Worm (Caenorhabditis elegans) whole organism, late embryonic: ENCODE measurements around the gene F54E4.2.
A peak's percentile ranks its signal among the peaks of the same experiment; 100 is the strongest.

Source experiments
- K02D7.2 ChIP-seq: sonication (generic microtip); optimal IDR thresholded peaks from 2 replicates; lab custom pipeline; 2017; ENCODE audit warnings: mild to moderate bottlenecking, missing genetic modification characterization, missing compliant biosample characterization
- K09A11.1 ChIP-seq: sonication (generic microtip); optimal IDR thresholded peaks from 2 replicates; lab custom pipeline; 2017; ENCODE audit warnings: antibody characterized with exemption, mild to moderate bottlenecking, missing genetic modification characterization, missing compliant biosample characterization; ENCODE audit not compliant: insufficient read depth
- T23F11.4 ChIP-seq: fragments of 200-800 bp; sonication (Bioruptor generic); optimal IDR thresholded peaks from 2 replicates; lab custom pipeline; 2018; ENCODE audit warnings: mild to moderate bottlenecking, missing genetic modification characterization, missing compliant biosample characterization
- Y22D7AL.16 ChIP-seq: sonication (generic microtip); optimal IDR thresholded peaks from 2 replicates; lab custom pipeline; 2016; ENCODE audit warnings: missing genetic modification characterization, missing compliant biosample characterization
- ahr-1 ChIP-seq: sonication (generic microtip); optimal IDR thresholded peaks from 2 replicates; lab custom pipeline; 2016; ENCODE audit warnings: missing genetic modification characterization, missing compliant biosample characterization
- ceh-18 ChIP-seq: sonication (generic microtip); optimal IDR thresholded peaks from 2 replicates; lab custom pipeline; 2016; ENCODE audit warnings: missing genetic modification characterization, missing compliant biosample characterization
- ceh-2 ChIP-seq: sonication (generic microtip); optimal IDR thresholded peaks from 2 replicates; lab custom pipeline; 2016; ENCODE audit warnings: missing genotype, missing genetic modification characterization, missing compliant biosample characterization
- ceh-22 ChIP-seq: sonication (generic microtip); optimal IDR thresholded peaks from 2 replicates; lab custom pipeline; 2017; ENCODE audit warnings: missing biosample characterization, missing genetic modification characterization
- ceh-30 ChIP-seq: fragments of 150-350 bp; optimal IDR thresholded peaks from 2 replicates; lab custom pipeline; 2014; ENCODE audit warnings: missing biosample characterization, missing genetic modification characterization
- ceh-34 ChIP-seq: sonication (generic microtip); optimal IDR thresholded peaks from 2 replicates; lab custom pipeline; 2016; ENCODE audit warnings: mild to moderate bottlenecking, missing genetic modification characterization, missing compliant biosample characterization
- ceh-6 ChIP-seq: fragments of 200-800 bp; sonication (Bioruptor generic); optimal IDR thresholded peaks from 2 replicates; lab custom pipeline; 2018; ENCODE audit warnings: mild to moderate bottlenecking, missing genetic modification characterization, missing compliant biosample characterization
- che-1 ChIP-seq: sonication (generic microtip); optimal IDR thresholded peaks from 2 replicates; lab custom pipeline; 2016; ENCODE audit warnings: mild to moderate bottlenecking, missing genetic modification characterization, missing compliant biosample characterization
- dve-1 ChIP-seq: sonication (generic microtip); optimal IDR thresholded peaks from 2 replicates; lab custom pipeline; 2017; ENCODE audit warnings: antibody characterized with exemption, mild to moderate bottlenecking, missing genetic modification characterization, missing compliant biosample characterization
- eyg-1 ChIP-seq: sonication (generic microtip); optimal IDR thresholded peaks from 2 replicates; lab custom pipeline; 2016; ENCODE audit warnings: missing genotype, missing genetic modification characterization, missing compliant biosample characterization
- fkh-10 ChIP-seq: fragments of 150-350 bp; optimal IDR thresholded peaks from 2 replicates; lab custom pipeline; 2014; ENCODE audit warnings: missing biosample characterization, missing genetic modification reagents, missing genetic modification characterization
- fkh-6 ChIP-seq: sonication (generic microtip); optimal IDR thresholded peaks from 2 replicates; lab custom pipeline; 2016; ENCODE audit warnings: missing genetic modification characterization, missing compliant biosample characterization
- hlh-8 ChIP-seq: sonication (generic microtip); optimal IDR thresholded peaks from 2 replicates; lab custom pipeline; 2016; ENCODE audit warnings: missing genotype, missing genetic modification characterization, missing compliant biosample characterization
- lim-6 ChIP-seq: sonication (generic microtip); optimal IDR thresholded peaks from 2 replicates; lab custom pipeline; 2016; ENCODE audit warnings: missing genetic modification characterization, missing compliant biosample characterization
- nfya-1 ChIP-seq: sonication (generic microtip); optimal IDR thresholded peaks from 2 replicates; lab custom pipeline; 2017; ENCODE audit warnings: missing genetic modification characterization, mild to moderate bottlenecking, missing compliant biosample characterization, antibody characterized with exemption, moderate library complexity
- nhr-11 ChIP-seq: fragments of 150-350 bp; optimal IDR thresholded peaks from 2 replicates; lab custom pipeline; 2014; ENCODE audit warnings: missing biosample characterization, missing genetic modification characterization
- nhr-232 ChIP-seq: sonication (generic microtip); optimal IDR thresholded peaks from 2 replicates; lab custom pipeline; 2016; ENCODE audit warnings: missing genetic modification characterization, missing compliant biosample characterization
- pag-3 ChIP-seq: sonication (generic microtip); optimal IDR thresholded peaks from 2 replicates; lab custom pipeline; 2016; ENCODE audit warnings: missing compliant biosample characterization, missing genetic modification characterization, borderline replicate concordance
- pax-1 ChIP-seq: fragments of 150-350 bp; optimal IDR thresholded peaks from 2 replicates; lab custom pipeline; 2014; ENCODE audit warnings: missing biosample characterization, missing genetic modification characterization
- pha-2 ChIP-seq: sonication (generic microtip); optimal IDR thresholded peaks from 2 replicates; lab custom pipeline; 2017; ENCODE audit warnings: mild to moderate bottlenecking, missing genetic modification characterization, missing compliant biosample characterization
- pqm-1 ChIP-seq: sonication (generic microtip); optimal IDR thresholded peaks from 2 replicates; lab custom pipeline; 2016; ENCODE audit warnings: missing genetic modification characterization, missing compliant biosample characterization
- ref-2 ChIP-seq: sonication (generic microtip); optimal IDR thresholded peaks from 2 replicates; lab custom pipeline; 2016; ENCODE audit warnings: missing genetic modification characterization, missing compliant biosample characterization
- rnt-1 ChIP-seq: sonication (generic microtip); optimal IDR thresholded peaks from 2 replicates; lab custom pipeline; 2016; ENCODE audit warnings: missing genetic modification characterization, missing compliant biosample characterization
- sdc-2 ChIP-seq: sonication (generic microtip); optimal IDR thresholded peaks from 2 replicates; lab custom pipeline; 2016; ENCODE audit warnings: missing genotype, missing genetic modification characterization, missing compliant biosample characterization
- sox-4 ChIP-seq: sonication (generic microtip); optimal IDR thresholded peaks from 2 replicates; lab custom pipeline; 2017; ENCODE audit warnings: mild to moderate bottlenecking, missing genetic modification characterization, inconsistent platforms, missing compliant biosample characterization
- tbx-2 ChIP-seq: sonication (generic microtip); optimal IDR thresholded peaks from 2 replicates; lab custom pipeline; 2016; ENCODE audit warnings: missing genetic modification characterization, missing compliant biosample characterization
- ttx-3 ChIP-seq: sonication (generic microtip); optimal IDR thresholded peaks from 2 replicates; lab custom pipeline; 2016; ENCODE audit warnings: missing genetic modification reagents, missing genetic modification characterization, missing compliant biosample characterization
- unc-42 ChIP-seq: sonication (generic microtip); optimal IDR thresholded peaks from 2 replicates; lab custom pipeline; 2016; ENCODE audit warnings: missing genotype, missing genetic modification characterization, missing compliant biosample characterization
- unc-55 ChIP-seq: sonication (generic microtip); optimal IDR thresholded peaks from 2 replicates; lab custom pipeline; 2017; ENCODE audit warnings: missing biosample characterization, missing genetic modification reagents, missing genetic modification characterization

Gene F54E4.2

DNA sequence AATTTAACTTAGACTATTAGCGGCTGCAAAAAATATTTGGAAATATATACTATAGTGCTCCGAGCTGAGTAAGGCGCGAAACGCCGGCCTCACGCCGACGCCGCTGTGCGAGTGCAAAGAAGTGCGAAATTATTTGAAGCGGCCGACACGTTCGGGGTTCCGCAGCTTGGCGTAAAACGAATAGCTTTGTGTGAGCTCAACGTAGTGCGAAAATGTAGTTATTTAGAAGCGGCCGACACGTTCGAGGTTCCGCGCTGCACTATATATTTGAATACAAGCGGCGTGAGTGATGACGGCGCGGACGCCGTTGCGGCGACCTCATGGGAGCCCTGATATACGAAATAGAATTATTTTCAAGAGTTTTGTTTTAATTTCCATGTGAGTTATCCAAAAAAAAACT, 33.2 kb upstream of the F54E4.2 start:
- TF ChIP-seq dve-1: no peak
- no peak for TF ChIP-seq T23F11.4 (GFP tag; lab: Kevin White, UChicago)
- no peak for TF ChIP-seq unc-42
- TF ChIP-seq hlh-8: no peak
- TF ChIP-seq K09A11.1 (tag; lab: Kevin White, UChicago): no peak
- TF ChIP-seq unc-55: no peak
- TF ChIP-seq fkh-6 (tag; lab: Kevin White, UChicago): no peak
- TF ChIP-seq ahr-1: no peak
- TF ChIP-seq nhr-11 (tag; lab: Kevin White, UChicago): no peak
- TF ChIP-seq pax-1 (tag; lab: Kevin White, UChicago): no peak
- no peak for TF ChIP-seq ceh-22 (tag; lab: Kevin White, UChicago)

DNA sequence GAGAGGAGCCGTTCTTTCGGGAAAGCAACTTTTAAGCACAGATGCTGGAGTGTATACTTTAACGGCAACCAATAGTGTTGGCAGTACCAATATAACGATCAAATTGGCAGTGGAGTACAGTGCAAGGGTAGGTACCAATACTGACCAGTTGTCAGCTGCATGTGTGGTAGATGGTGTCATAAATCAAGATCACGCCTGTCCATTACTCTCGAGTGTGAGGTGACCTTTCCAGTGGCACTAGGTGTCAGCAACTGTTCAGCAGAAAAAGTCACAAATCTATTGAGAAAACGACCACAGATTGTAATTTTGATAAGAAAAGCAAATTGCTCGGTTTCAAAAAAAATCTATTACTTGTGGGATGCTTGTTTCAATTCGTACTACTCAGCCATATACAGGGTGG, 30.7 kb upstream of the F54E4.2 start:
- TF ChIP-seq unc-55 (peak; percentile 58), ttx-3 (tag; lab: Kevin White, UChicago) (no peak)

DNA sequence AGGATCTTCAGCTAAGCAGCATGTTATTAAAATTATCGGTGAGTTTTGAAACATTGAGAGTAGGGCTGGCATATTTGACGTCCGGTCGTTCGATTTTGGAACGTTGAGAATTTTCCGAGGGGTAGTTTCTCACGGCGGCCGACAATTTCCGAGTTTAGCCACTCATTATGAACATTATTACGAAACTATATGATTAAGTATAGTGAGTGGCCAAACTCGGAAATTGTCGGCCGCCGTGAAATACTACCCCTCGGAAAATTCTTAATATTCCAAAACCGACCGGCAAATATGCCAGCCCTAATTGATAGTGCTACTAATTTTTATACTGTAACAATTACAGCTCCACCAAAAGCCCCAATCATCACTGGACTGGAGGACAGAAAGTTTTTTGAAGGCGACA, 28.7 kb upstream of the F54E4.2 start:
- no peak for TF ChIP-seq pag-3 (tag; lab: Kevin White, UChicago)
- TF ChIP-seq eyg-1 (tag; lab: Kevin White, UChicago): no peak
- TF ChIP-seq fkh-10: no peak
- no peak for TF ChIP-seq nhr-232 (tag; lab: Kevin White, UChicago)
- TF ChIP-seq ceh-6 (GFP tag; lab: Kevin White, UChicago): no peak
- TF ChIP-seq ceh-2 (tag; lab: Kevin White, UChicago): no peak
- TF ChIP-seq nfya-1 (tag; lab: Kevin White, UChicago): no peak
- TF ChIP-seq ceh-18 (tag; lab: Kevin White, UChicago): no peak
- no peak for TF ChIP-seq Y22D7AL.16 (tag; lab: Kevin White, UChicago)
- TF ChIP-seq lim-6 (tag; lab: Kevin White, UChicago): no peak
- TF ChIP-seq ceh-34 (tag; lab: Kevin White, UChicago): no peak
- TF ChIP-seq K02D7.2 (tag; lab: Kevin White, UChicago): no peak
- no peak for TF ChIP-seq sox-4 (tag; lab: Kevin White, UChicago)
- no peak for TF ChIP-seq pha-2
- no peak for TF ChIP-seq ttx-3 (tag; lab: Kevin White, UChicago)
- no peak for TF ChIP-seq sdc-2 (tag; lab: Kevin White, UChicago)
- TF ChIP-seq che-1 (tag; lab: Kevin White, UChicago): no peak

DNA sequence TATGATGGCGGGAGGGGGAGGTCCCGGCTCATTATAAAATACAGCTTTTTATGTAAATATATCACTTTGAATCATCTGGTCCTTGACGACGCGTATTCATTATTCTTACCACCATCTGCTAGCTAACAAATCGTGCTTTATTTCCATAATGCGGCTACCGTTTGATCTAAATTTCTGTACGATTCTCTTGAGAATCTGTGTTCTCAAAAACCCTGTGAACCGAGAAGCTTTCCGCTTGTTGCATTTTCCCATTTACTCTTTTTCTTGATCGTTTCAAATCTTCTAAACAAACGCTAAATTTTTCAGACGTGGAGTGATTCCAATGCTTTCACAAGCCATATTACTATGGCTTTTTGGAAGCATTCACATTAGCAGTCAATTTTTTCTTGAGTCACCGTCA, 26.0 kb upstream of the F54E4.2 start, which contains the start of gene syg-2:
syg-2 (plus strand) TSS at position 301 of the 400 bp plus-strand sequence.
- TF ChIP-seq unc-55: no peak
- TF ChIP-seq hlh-8: no peak
- TF ChIP-seq ceh-2 (tag; lab: Kevin White, UChicago): no peak

DNA sequence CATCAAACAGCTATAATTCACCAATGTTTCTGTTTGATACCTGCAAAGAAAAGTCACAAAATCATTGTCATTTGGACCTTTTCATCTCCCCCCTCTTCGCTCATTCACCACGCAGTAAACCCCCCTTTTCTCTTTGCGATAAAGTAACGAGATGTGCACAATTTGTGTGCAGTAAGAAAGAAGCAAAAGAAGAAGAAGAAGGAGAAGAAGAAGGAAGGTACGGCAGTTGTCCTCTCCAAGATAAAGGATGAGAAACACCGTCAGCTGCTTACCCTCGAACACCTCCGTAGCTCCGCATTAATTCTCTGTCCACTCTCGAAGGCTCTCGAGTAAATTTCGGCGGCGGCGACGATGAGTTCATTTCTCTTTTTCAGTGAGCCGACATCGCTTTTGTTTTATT, 24.8 kb upstream of the F54E4.2 start:
- TF ChIP-seq rnt-1 (tag; lab: Kevin White, UChicago) (peak; percentile 52), ceh-18 (tag; lab: Kevin White, UChicago) (peak; percentile 60), ceh-34 (tag; lab: Kevin White, UChicago) (no peak), unc-55 (peak; percentile 64), nfya-1 (tag; lab: Kevin White, UChicago) (peak; percentile 16), tbx-2 (tag; lab: Kevin White, UChicago) (peak; percentile 18), pqm-1 (tag; lab: Kevin White, UChicago) (no peak), ref-2 (peak; percentile 10)

DNA sequence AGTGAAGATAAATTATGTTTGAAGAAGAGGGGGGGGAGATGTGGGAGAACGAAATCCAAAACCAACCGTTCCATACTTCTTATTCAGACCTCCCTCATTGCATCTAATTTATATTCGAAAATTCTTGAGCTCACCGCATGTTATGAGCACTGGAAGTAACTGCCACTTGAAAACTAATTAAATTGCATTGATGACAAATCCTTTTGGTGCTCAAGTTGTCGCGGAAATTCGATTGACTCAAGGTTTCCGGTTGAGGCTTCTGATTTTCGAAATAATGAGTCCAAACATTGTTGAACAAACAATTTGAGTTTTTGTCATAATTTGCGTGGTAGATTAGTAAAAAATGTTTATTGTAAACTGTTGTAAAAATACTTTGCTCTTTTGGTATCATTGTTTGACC, 23.3 kb upstream of the F54E4.2 start:
- TF ChIP-seq ceh-30 (tag; lab: Kevin White, UChicago): no peak
- peak; percentile 57 for TF ChIP-seq unc-42
